Worm (Caenorhabditis elegans) whole organism, young adult: ENCODE measurements around the gene F49F1.7.

Experiments
- C06A6.2 ChIP-seq: fragments of 200-800 bp; sonication (Bioruptor generic); conservative IDR thresholded peaks from 2 replicates; pipeline ENCODE4 v1.3.6; 2022; ENCODE audit warnings: missing genetic modification characterization, missing compliant biosample characterization
- K11D2.4 ChIP-seq: fragments of 200-800 bp; sonication (Bioruptor generic); IDR thresholded peaks from 2 replicates; pipeline ENCODE4 v1.3.6; 2022; ENCODE audit warnings: missing genetic modification reagents, missing genetic modification characterization, missing compliant biosample characterization
- T07F8.4 ChIP-seq: sonication (generic microtip); optimal IDR thresholded peaks from 2 replicates; lab custom pipeline; 2016; ENCODE audit warnings: mild to moderate bottlenecking, missing genetic modification characterization, moderate library complexity, missing compliant biosample characterization
- Y56A3A.18 ChIP-seq: fragments of 200-800 bp; sonication (Bioruptor generic); IDR thresholded peaks from 2 replicates; pipeline ENCODE4 v1.3.6; 2022; ENCODE audit warnings: missing genetic modification reagents, missing genetic modification characterization, missing compliant biosample characterization
- akir-1 ChIP-seq: fragments of 200-800 bp; sonication (Bioruptor generic); optimal IDR thresholded peaks from 2 replicates; lab custom pipeline; 2018; ENCODE audit warnings: mild to moderate bottlenecking, missing genetic modification characterization, moderate library complexity, missing compliant biosample characterization
- aptf-3 ChIP-seq: fragments of 200-800 bp; sonication (Bioruptor generic); IDR thresholded peaks from 2 replicates; pipeline ENCODE4 v1.3.6; 2022; ENCODE audit warnings: missing genetic modification characterization, missing compliant biosample characterization
- athp-1 ChIP-seq: sonication (generic microtip); optimal IDR thresholded peaks from 2 replicates; lab custom pipeline; 2017; ENCODE audit warnings: mild to moderate bottlenecking, missing genetic modification characterization, missing compliant biosample characterization
- attf-6 ChIP-seq: fragments of 200-800 bp; sonication (Bioruptor generic); IDR thresholded peaks from 2 replicates; pipeline ENCODE4 v1.3.6; 2022; ENCODE audit warnings: missing genetic modification reagents, missing genetic modification characterization, missing compliant biosample characterization
- cebp-1 ChIP-seq, 2 experiments: fragments of 200-800 bp in 1 of 2; sonication (Bioruptor generic) in 1 of 2; sonication (generic microtip) in 1 of 2; IDR thresholded peaks in 1 of 2; optimal IDR thresholded peaks in 1 of 2; 2 replicates each; pipeline versions ENCODE4 v1.3.6 to Lab custom; 2017 to 2022; ENCODE audit warnings: missing compliant biosample characterization in 2 of 2, missing genetic modification characterization in 2 of 2, mild to moderate bottlenecking in 1 of 2, missing genetic modification reagents in 1 of 2, moderate library complexity in 1 of 2
- egrh-3 ChIP-seq: fragments of 200-800 bp; sonication (Bioruptor generic); IDR thresholded peaks from 2 replicates; pipeline ENCODE4 v1.3.6; 2022; ENCODE audit warnings: missing genetic modification reagents, missing genetic modification characterization, missing compliant biosample characterization
- hlh-26 ChIP-seq: fragments of 200-800 bp; sonication (Bioruptor generic); conservative IDR thresholded peaks from 2 replicates; pipeline ENCODE4 v1.3.6; 2022; ENCODE audit warnings: missing genetic modification reagents, missing genetic modification characterization, missing compliant biosample characterization
- hmg-1.2 ChIP-seq: fragments of 200-800 bp; sonication (Bioruptor generic); IDR thresholded peaks from 2 replicates; pipeline ENCODE4 v1.3.6; 2022; ENCODE audit warnings: missing genetic modification reagents, missing genetic modification characterization, missing compliant biosample characterization
- hmg-20 ChIP-seq: fragments of 200-800 bp; sonication (Bioruptor generic); IDR thresholded peaks from 2 replicates; pipeline ENCODE4 v1.3.6; 2022; ENCODE audit warnings: missing genetic modification reagents, missing genetic modification characterization, missing compliant biosample characterization
- let-607 ChIP-seq, 2 experiments: fragments of 200-800 bp in 1 of 2; sonication (Bioruptor generic) in 1 of 2; sonication (generic microtip) in 1 of 2; optimal IDR thresholded peaks; 2 replicates each; lab custom pipeline; 2016 to 2018; ENCODE audit warnings: mild to moderate bottlenecking in 2 of 2, missing compliant biosample characterization in 2 of 2, missing genetic modification characterization in 2 of 2, moderate library complexity in 2 of 2, missing genotype in 1 of 2
- lin-35 ChIP-seq, 3 experiments: fragments of 150-350 bp in 2 of 3; sonication (generic microtip) in 1 of 3; optimal IDR thresholded peaks; 2 replicates each; lab custom pipeline; 2014 to 2018; ENCODE audit warnings: missing biosample characterization in 3 of 3, missing genetic modification characterization in 3 of 3, missing genetic modification reagents in 3 of 3
- lin-54 ChIP-seq: fragments of 200-800 bp; sonication (Bioruptor generic); optimal IDR thresholded peaks from 2 replicates; lab custom pipeline; 2018; ENCODE audit warnings: mild to moderate bottlenecking, missing genetic modification characterization, missing compliant biosample characterization
- lir-1 ChIP-seq: fragments of 200-800 bp; sonication (Bioruptor generic); conservative IDR thresholded peaks from 2 replicates; pipeline ENCODE4 v1.3.6; 2022; ENCODE audit warnings: missing genetic modification reagents, missing genetic modification characterization, missing compliant biosample characterization
- lsy-27 ChIP-seq: sonication (generic microtip); optimal IDR thresholded peaks from 2 replicates; lab custom pipeline; 2017; ENCODE audit warnings: missing genetic modification characterization, mild to moderate bottlenecking, missing compliant biosample characterization, antibody characterized with exemption, missing genotype, borderline replicate concordance; ENCODE audit not compliant: insufficient read depth
- madf-3 ChIP-seq: fragments of 200-800 bp; sonication (Bioruptor generic); IDR thresholded peaks from 2 replicates; pipeline ENCODE4 v1.3.6; 2022; ENCODE audit warnings: missing genetic modification reagents, missing genetic modification characterization, missing compliant biosample characterization
- mxl-1 ChIP-seq: sonication (generic microtip); optimal IDR thresholded peaks from 2 replicates; lab custom pipeline; 2016; ENCODE audit warnings: missing genetic modification characterization, missing compliant biosample characterization
- nhr-120 ChIP-seq: fragments of 200-800 bp; sonication (Bioruptor generic); IDR thresholded peaks from 2 replicates; pipeline ENCODE4 v1.3.6; 2022; ENCODE audit warnings: missing genetic modification characterization, missing compliant biosample characterization
- nhr-27 ChIP-seq: fragments of 200-800 bp; sonication (Bioruptor generic); optimal IDR thresholded peaks from 2 replicates; lab custom pipeline; 2018; ENCODE audit warnings: mild to moderate bottlenecking, missing genetic modification characterization, moderate library complexity, missing compliant biosample characterization
- nhr-80 ChIP-seq: sonication (generic microtip); optimal IDR thresholded peaks from 2 replicates; lab custom pipeline; 2016; ENCODE audit warnings: missing genetic modification characterization, missing compliant biosample characterization
- nhr-90 ChIP-seq: sonication (generic microtip); optimal IDR thresholded peaks from 2 replicates; lab custom pipeline; 2016; ENCODE audit warnings: missing genotype, mild to moderate bottlenecking, missing genetic modification characterization, missing compliant biosample characterization
- rec-8 ChIP-seq, 2 experiments: sonication (generic microtip); optimal IDR thresholded peaks; 2 replicates each; lab custom pipeline; 2016; ENCODE audit warnings: mild to moderate bottlenecking in 2 of 2, missing genetic modification characterization in 2 of 2, missing genetic modification reagents in 2 of 2, missing genotype in 2 of 2, missing biosample characterization in 1 of 2, missing compliant biosample characterization in 1 of 2, moderate library complexity in 1 of 2
- repo-1 ChIP-seq: sonication (generic microtip); optimal IDR thresholded peaks from 2 replicates; lab custom pipeline; 2017; ENCODE audit warnings: mild to moderate bottlenecking, missing genetic modification characterization, missing compliant biosample characterization
- rpc-1 ChIP-seq, 2 experiments: fragments of 150-350 bp in 1 of 2; sonication (generic microtip) in 1 of 2; optimal IDR thresholded peaks; 2 replicates each; lab custom pipeline; 2014 to 2018; ENCODE audit warnings: missing biosample characterization in 1 of 2, missing genetic modification characterization in 1 of 2, missing genetic modification reagents in 1 of 2, missing genotype in 1 of 2
- sdz-38 ChIP-seq: sonication (generic microtip); optimal IDR thresholded peaks from 2 replicates; lab custom pipeline; 2016; ENCODE audit warnings: missing genotype, missing genetic modification characterization, missing compliant biosample characterization
- sea-2 ChIP-seq: fragments of 200-800 bp; sonication (Bioruptor generic); IDR thresholded peaks from 2 replicates; pipeline ENCODE4 v1.3.6; 2022; ENCODE audit warnings: missing genetic modification characterization, missing compliant biosample characterization
- somi-1 ChIP-seq: fragments of 200-800 bp; sonication (Bioruptor generic); optimal IDR thresholded peaks from 2 replicates; lab custom pipeline; 2018; ENCODE audit warnings: mild to moderate bottlenecking, missing genetic modification characterization, missing compliant biosample characterization
- tbp1 ChIP-seq: fragments of 200-800 bp; sonication (Bioruptor generic); optimal IDR thresholded peaks from 2 replicates; lab custom pipeline; 2018; ENCODE audit warnings: mild to moderate bottlenecking, missing genetic modification characterization, missing compliant biosample characterization
- tbx-9 ChIP-seq: sonication (generic microtip); optimal IDR thresholded peaks from 2 replicates; lab custom pipeline; 2016; ENCODE audit warnings: borderline replicate concordance, missing genetic modification characterization, inconsistent platforms, missing compliant biosample characterization
- xnd-1 ChIP-seq: sonication (generic microtip); optimal IDR thresholded peaks from 2 replicates; lab custom pipeline; 2016; ENCODE audit warnings: missing genotype, missing genetic modification reagents, missing genetic modification characterization, missing compliant biosample characterization
- ztf-22 ChIP-seq: fragments of 200-800 bp; sonication (Bioruptor generic); optimal IDR thresholded peaks from 2 replicates; lab custom pipeline; 2018; ENCODE audit warnings: mild to moderate bottlenecking, missing genetic modification characterization, moderate library complexity, missing compliant biosample characterization

The F49F1.7 gene

DNA sequence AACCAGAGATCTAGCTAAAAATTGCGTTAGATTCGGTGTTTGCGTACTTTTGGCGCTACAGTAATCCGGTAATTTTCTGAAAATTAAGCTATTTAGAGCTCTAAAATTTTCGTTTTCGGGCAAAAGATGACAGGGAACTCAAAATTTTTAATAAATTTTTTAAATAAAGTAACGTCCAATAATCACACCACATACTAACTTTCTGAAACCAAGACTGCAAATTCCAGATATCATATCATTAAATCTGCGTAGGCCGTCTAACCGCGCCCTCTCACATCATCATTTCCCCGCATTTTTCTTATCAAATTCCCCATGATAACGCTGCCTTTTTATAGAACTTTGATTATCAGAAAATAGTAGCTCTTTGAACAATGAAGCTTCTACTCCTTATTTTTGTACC is 8.1 kb downstream of the F49F1.7 start, which contains the start of gene drd-50:
Gene drd-50, plus strand, starts transcription at position 301 of the 400 bp plus-strand sequence.
- TF ChIP-seq nhr-80 (tag; lab: Kevin White, UChicago) (peak; percentile 17), hmg-1.2 (GFP tag; lab: Robert Waterston, UW) (no peak), C06A6.2 (no peak)

DNA sequence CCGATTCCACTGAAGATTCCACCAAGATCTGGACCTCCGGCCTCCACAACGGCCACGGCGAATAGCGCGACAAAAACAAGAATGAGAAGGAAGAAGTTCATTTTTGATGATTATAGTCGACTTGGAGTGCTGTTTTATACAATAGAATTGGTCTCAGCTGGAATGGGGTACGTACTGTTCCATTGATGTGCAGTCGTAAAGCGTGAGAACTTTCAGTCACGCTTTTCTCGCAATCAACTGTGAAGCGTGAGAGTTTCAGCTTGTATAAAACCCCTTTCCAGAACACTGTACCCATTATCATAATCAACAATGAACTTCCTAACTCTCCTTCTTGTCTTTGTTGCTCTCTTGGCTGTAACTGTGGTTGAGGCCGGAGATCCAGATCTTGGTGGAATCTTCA is 9.9 kb downstream of the F49F1.7 start, which contains the start of the genes F49F1.4 and F49F1.2:
Gene F49F1.4, minus strand, starts transcription at position 101 of the 400 bp plus-strand sequence.
Gene F49F1.2, plus strand, starts transcription at position 310 of the 400 bp plus-strand sequence.
- TF ChIP-seq nhr-27 (tag; lab: Kevin White, UChicago) = no peak
- TF ChIP-seq tbx-9 = no peak
- no peak for TF ChIP-seq C06A6.2
- TF ChIP-seq madf-3 (GFP tag; lab: Robert Waterston, UW) = no peak
- TF ChIP-seq lsy-27 (tag; lab: Kevin White, UChicago) = no peak
- TF ChIP-seq nhr-120 (GFP tag; lab: Robert Waterston, UW) = no peak
- no peak for TF ChIP-seq egrh-3 (GFP tag; lab: Robert Waterston, UW)
- TF ChIP-seq lin-35 (GFP tag; optimal IDR thresholded peaks at IDR 0.05; lab: Kevin White, UChicago) = no peak
- no peak for TF ChIP-seq let-607 (tag; optimal IDR thresholded peaks at IDR 0.05; lab: Kevin White, UChicago)
- no peak for TF ChIP-seq lin-54 (GFP tag; lab: Kevin White, UChicago)
- no peak for TF ChIP-seq lir-1 (GFP tag; lab: Robert Waterston, UW)
- TF ChIP-seq repo-1 (tag; lab: Kevin White, UChicago) = no peak
- no peak for TF ChIP-seq sdz-38
- TF ChIP-seq cebp-1 (GFP tag; IDR thresholded peaks at IDR 0.05; lab: Robert Waterston, UW) = no peak
- no peak for TF ChIP-seq cebp-1 (tag; optimal IDR thresholded peaks at IDR 0.05; lab: Kevin White, UChicago)
- TF ChIP-seq, all 124 proteins: peak for 0

DNA sequence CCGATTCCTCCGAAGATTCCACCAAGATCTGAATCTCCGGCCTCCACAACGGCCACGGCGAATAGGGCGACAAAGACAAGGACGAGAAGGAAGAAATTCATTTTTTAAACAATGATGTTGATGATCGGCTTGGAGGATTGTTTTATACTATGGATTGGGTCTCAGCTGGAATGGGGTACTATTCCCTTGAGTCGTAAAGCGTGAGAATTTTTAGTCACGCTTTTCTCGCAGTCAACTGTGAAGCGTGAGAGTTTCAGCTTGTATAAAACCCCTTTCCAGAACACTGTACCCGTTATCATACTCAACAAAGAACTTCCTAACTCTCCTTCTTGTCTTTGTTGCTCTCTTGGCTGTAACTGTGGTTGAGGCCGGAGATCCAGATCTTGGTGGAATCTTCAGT is 11.0 kb downstream of the F49F1.7 start, which contains the start of gene F49F1.15:
Gene F49F1.15, minus strand, starts transcription at position 101 of the 400 bp plus-strand sequence.
- TF ChIP-seq hlh-26 (GFP tag; lab: Robert Waterston, UW) = no peak
- no peak for TF ChIP-seq xnd-1
- TF ChIP-seq K11D2.4 = no peak
- TF ChIP-seq rpc-1 (optimal IDR thresholded peaks at IDR 0.05; lab: Kevin White, UChicago) = no peak
- TF ChIP-seq rpc-1 (tag; optimal IDR thresholded peaks at IDR 0.05; lab: Kevin White, UChicago) = no peak
- TF ChIP-seq rec-8 (tag; optimal IDR thresholded peaks at IDR 0.05; lab: Kevin White, UChicago) = no peak
- no peak for TF ChIP-seq ztf-22 (GFP tag; lab: Kevin White, UChicago)
- no peak for TF ChIP-seq aptf-3 (GFP tag; lab: Robert Waterston, UW)
- TF ChIP-seq Y56A3A.18 (GFP tag; lab: Robert Waterston, UW) = no peak
- TF ChIP-seq mxl-1 (tag; lab: Kevin White, UChicago) = no peak
- TF ChIP-seq athp-1 (tag; lab: Kevin White, UChicago) = no peak
- TF ChIP-seq T07F8.4 (tag; lab: Kevin White, UChicago) = no peak
- TF ChIP-seq, all 124 proteins: peak for 0

DNA sequence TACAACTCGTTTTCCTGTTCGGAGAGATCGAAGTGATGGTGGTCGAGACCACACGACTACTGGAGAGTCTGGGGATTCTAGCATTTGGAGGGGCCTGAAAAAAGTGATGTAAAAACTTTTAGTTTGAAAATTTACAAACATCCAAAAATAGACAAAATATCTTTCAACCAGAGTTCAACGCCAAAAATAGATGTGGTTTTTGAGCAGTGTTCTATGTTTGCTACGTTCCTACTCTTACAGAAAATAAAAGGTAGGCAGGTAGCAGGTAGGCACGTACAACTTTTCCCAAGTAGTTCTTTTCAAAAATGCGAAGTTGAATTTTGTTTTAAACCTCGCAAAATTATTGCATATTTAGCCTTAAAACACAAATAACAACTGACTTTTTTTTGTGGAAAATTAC is 13.2 kb downstream of the F49F1.7 start, which contains the start of gene F49F1.14:
Gene F49F1.14, minus strand, starts transcription at position 101 of the 400 bp plus-strand sequence.
- no peak for TF ChIP-seq tbp1 (GFP tag; lab: Kevin White, UChicago)
- no peak for TF ChIP-seq attf-6 (GFP tag; lab: Robert Waterston, UW)
- TF ChIP-seq nhr-90 (tag; lab: Kevin White, UChicago) = no peak
- TF ChIP-seq sea-2 (GFP tag; lab: Robert Waterston, UW) = no peak
- TF ChIP-seq somi-1 (GFP tag; lab: Kevin White, UChicago) = no peak
- TF ChIP-seq hmg-20 = no peak
- TF ChIP-seq nhr-80 (tag; lab: Kevin White, UChicago) = no peak
- TF ChIP-seq sdz-38 = no peak
- TF ChIP-seq akir-1 (GFP tag; lab: Kevin White, UChicago) = no peak
- TF ChIP-seq, all 124 proteins: peak for 0
